Fruit fly (Drosophila melanogaster) whole organism, embryonic: Measurements from ENCODE around the gene CG32354.

Source experiments
- Adf1 ChIP-seq: fragments of 200-800 bp; sonication (Bioruptor generic); IDR thresholded peaks from 2 replicates; pipeline ENCODE4 v1.3.6; 2022; ENCODE audit warnings: missing biosample characterization, missing genetic modification characterization
- Atf6 ChIP-seq: fragments of 200-800 bp; sonication (Bioruptor generic); IDR thresholded peaks from 2 replicates; pipeline ENCODE4 v1.3.6; 2022; ENCODE audit warnings: missing biosample characterization, missing genetic modification characterization
- B-H1 ChIP-seq: fragments of 200-800 bp; sonication (Bioruptor generic); IDR thresholded peaks from 3 replicates; pipeline ENCODE4 v1.3.6; 2022; ENCODE audit warnings: missing biosample characterization, missing genetic modification characterization
- CG10979 ChIP-seq: fragments of 200-800 bp; sonication (Bioruptor generic); optimal IDR thresholded peaks from 2 replicates; lab custom pipeline; 2018; ENCODE audit warnings: missing biosample characterization, mild to moderate bottlenecking, missing genetic modification characterization, moderate library complexity
- CG12155 ChIP-seq: fragments of 200-800 bp; sonication (Bioruptor generic); optimal IDR thresholded peaks from 3 replicates; lab custom pipeline; 2016; ENCODE audit warnings: missing biosample characterization, missing genetic modification characterization
- CG13296 ChIP-seq: fragments of 200-800 bp; sonication (Bioruptor generic); optimal IDR thresholded peaks from 3 replicates; lab custom pipeline; 2018; ENCODE audit warnings: missing biosample characterization, mild to moderate bottlenecking, missing genetic modification characterization
- CG13775 ChIP-seq: fragments of 200-800 bp; sonication (Bioruptor generic); optimal IDR thresholded peaks from 3 replicates; lab custom pipeline; 2017; ENCODE audit warnings: missing biosample characterization, mild to moderate bottlenecking, missing genetic modification characterization
- CG14965 ChIP-seq: fragments of 200-800 bp; sonication (Bioruptor generic); optimal IDR thresholded peaks from 2 replicates; lab custom pipeline; 2016; ENCODE audit warnings: missing biosample characterization, missing genetic modification characterization, borderline replicate concordance
- CG15011 ChIP-seq: fragments of 200-800 bp; sonication (Bioruptor generic); optimal IDR thresholded peaks from 3 replicates; lab custom pipeline; 2018; ENCODE audit warnings: missing biosample characterization, mild to moderate bottlenecking, missing genetic modification characterization
- CG16813 ChIP-seq: fragments of 200-800 bp; sonication (Bioruptor generic); IDR thresholded peaks from 3 replicates; pipeline ENCODE4 v1.3.6; 2022; ENCODE audit warnings: missing biosample characterization, missing genetic modification characterization; ENCODE audit not compliant: partially characterized antibody
- CG16863 ChIP-seq: fragments of 200-800 bp; sonication (Bioruptor generic); optimal IDR thresholded peaks from 3 replicates; lab custom pipeline; 2016; ENCODE audit warnings: missing biosample characterization, missing genetic modification characterization
- CG17361 ChIP-seq: fragments of 200-800 bp; sonication (Bioruptor generic); IDR thresholded peaks from 3 replicates; pipeline ENCODE4 v1.3.6; 2022; ENCODE audit warnings: missing biosample characterization, missing genetic modification characterization
- CG18262 ChIP-seq: fragments of 200-800 bp; optimal IDR thresholded peaks from 3 replicates; lab custom pipeline; 2019; ENCODE audit warnings: missing biosample characterization, mild to moderate bottlenecking, missing genetic modification characterization, moderate library complexity
- CG2875 ChIP-seq: fragments of 200-800 bp; sonication (Bioruptor generic); optimal IDR thresholded peaks from 2 replicates; lab custom pipeline; 2017; ENCODE audit warnings: missing biosample characterization, mild to moderate bottlenecking, missing genetic modification characterization, missing genetic modification reagents
- CG32767 ChIP-seq: fragments of 200-800 bp; sonication (Bioruptor generic); IDR thresholded peaks from 2 replicates; pipeline ENCODE4 v1.3.6; 2022; ENCODE audit warnings: missing biosample characterization, missing genetic modification characterization
- CG6765 ChIP-seq: fragments of 200-800 bp; sonication (Bioruptor generic); optimal IDR thresholded peaks from 3 replicates; lab custom pipeline; 2017; ENCODE audit warnings: missing biosample characterization, mild to moderate bottlenecking, missing genetic modification characterization
- CG7556 ChIP-seq: fragments of 200-800 bp; sonication (Bioruptor generic); optimal IDR thresholded peaks from 2 replicates; lab custom pipeline; 2017; ENCODE audit warnings: missing biosample characterization, mild to moderate bottlenecking, missing genetic modification characterization
- CG7786 ChIP-seq: fragments of 200-800 bp; sonication (Bioruptor generic); optimal IDR thresholded peaks from 2 replicates; lab custom pipeline; 2016; ENCODE audit warnings: missing biosample characterization, missing genetic modification characterization
- CG7963 ChIP-seq: fragments of 200-800 bp; sonication (Bioruptor generic); IDR thresholded peaks from 3 replicates; pipeline ENCODE4 v1.3.6; 2022; ENCODE audit warnings: missing biosample characterization, missing genetic modification characterization; ENCODE audit not compliant: partially characterized antibody
- CG9876 ChIP-seq: fragments of 200-800 bp; sonication (Bioruptor generic); optimal IDR thresholded peaks from 2 replicates; lab custom pipeline; 2016; ENCODE audit warnings: missing biosample characterization, missing genetic modification characterization
- D ChIP-seq, 2 experiments: fragments of 200-800 bp in 1 of 2; fragments of >200 bp in 1 of 2; sonication (Bioruptor generic) in 1 of 2; optimal IDR thresholded peaks; 2 replicates in 1 of 2; 3 replicates in 1 of 2; lab custom pipeline; 2017; ENCODE audit warnings: mild to moderate bottlenecking in 1 of 2, missing biosample characterization in 1 of 2, missing genetic modification characterization in 1 of 2, missing genetic modification reagents in 1 of 2
- Drgx ChIP-seq: fragments of 200-800 bp; sonication (Bioruptor generic); IDR thresholded peaks from 2 replicates; pipeline ENCODE4 v1.3.6; 2022; ENCODE audit warnings: missing biosample characterization, missing genetic modification characterization
- MESR4 ChIP-seq: fragments of 200-800 bp; sonication (Bioruptor generic); optimal IDR thresholded peaks from 2 replicates; lab custom pipeline; 2018; ENCODE audit warnings: missing biosample characterization, mild to moderate bottlenecking, missing genetic modification characterization, moderate library complexity
- Opbp ChIP-seq: fragments of 200-800 bp; sonication (Bioruptor generic); IDR thresholded peaks from 3 replicates; pipeline ENCODE4 v1.3.6; 2022; ENCODE audit warnings: missing biosample characterization, missing genetic modification characterization; ENCODE audit not compliant: partially characterized antibody
- Scr ChIP-seq: fragments of 200-800 bp; sonication (Bioruptor generic); IDR thresholded peaks from 2 replicates; pipeline ENCODE4 v1.3.6; 2022; ENCODE audit warnings: missing biosample characterization, missing genetic modification characterization; ENCODE audit not compliant: partially characterized antibody
- Sry-β ChIP-seq: fragments of 200-800 bp; sonication (Bioruptor generic); optimal IDR thresholded peaks from 2 replicates; lab custom pipeline; 2018; ENCODE audit warnings: missing biosample characterization, mild to moderate bottlenecking, missing genetic modification characterization, moderate library complexity
- Sry-δ ChIP-seq: fragments of 200-800 bp; sonication (Bioruptor generic); optimal IDR thresholded peaks from 2 replicates; lab custom pipeline; 2016; ENCODE audit warnings: missing biosample characterization, missing genetic modification characterization
- ac ChIP-seq: fragments of 200-800 bp; sonication (Bioruptor generic); optimal IDR thresholded peaks from 3 replicates; lab custom pipeline; 2017; ENCODE audit warnings: missing biosample characterization, mild to moderate bottlenecking, missing genetic modification characterization
- bsh ChIP-seq, 2 experiments: fragments of 200-800 bp; sonication (Bioruptor generic); optimal IDR thresholded peaks; 2 replicates each; lab custom pipeline; 2017 to 2018; ENCODE audit warnings: mild to moderate bottlenecking in 2 of 2, missing biosample characterization in 2 of 2, missing genetic modification characterization in 2 of 2, moderate library complexity in 1 of 2
- chinmo ChIP-seq: fragments of 200-800 bp; sonication (Bioruptor generic); IDR thresholded peaks from 4 replicates; pipeline ENCODE4 v1.3.6; 2022; ENCODE audit warnings: missing biosample characterization, missing genetic modification characterization; ENCODE audit not compliant: partially characterized antibody
- chn ChIP-seq: fragments of 200-800 bp; sonication (Bioruptor generic); optimal IDR thresholded peaks from 2 replicates; lab custom pipeline; 2016; ENCODE audit warnings: missing biosample characterization, missing genetic modification characterization
- da ChIP-seq: fragments of 200-800 bp; sonication (Bioruptor generic); optimal IDR thresholded peaks from 2 replicates; lab custom pipeline; 2016; ENCODE audit warnings: missing biosample characterization, missing genetic modification characterization
- dati ChIP-seq: fragments of 200-800 bp; sonication (Bioruptor generic); IDR thresholded peaks from 2 replicates; pipeline ENCODE4 v1.3.6; 2022; ENCODE audit warnings: missing biosample characterization, missing genetic modification characterization
- dmrt11E ChIP-seq: fragments of 200-800 bp; sonication (Bioruptor generic); optimal IDR thresholded peaks from 3 replicates; lab custom pipeline; 2018; ENCODE audit warnings: missing biosample characterization, mild to moderate bottlenecking, missing genetic modification characterization, moderate library complexity
- ems ChIP-seq: fragments of 200-800 bp; sonication (Bioruptor generic); optimal IDR thresholded peaks from 3 replicates; lab custom pipeline; 2016; ENCODE audit warnings: missing biosample characterization, missing genetic modification characterization
- eve ChIP-seq, 2 experiments: fragments of >200 bp; optimal IDR thresholded peaks; 2 replicates each; lab custom pipeline; 2017; ENCODE audit warnings: missing biosample characterization in 2 of 2, missing genetic modification characterization in 2 of 2
- gem ChIP-seq: fragments of 200-800 bp; sonication (Bioruptor generic); optimal IDR thresholded peaks from 2 replicates; lab custom pipeline; 2019; ENCODE audit warnings: missing biosample characterization, mild to moderate bottlenecking, missing genetic modification characterization, moderate library complexity
- ind ChIP-seq: fragments of 200-800 bp; sonication (Bioruptor generic); optimal IDR thresholded peaks from 3 replicates; lab custom pipeline; 2016; ENCODE audit warnings: missing biosample characterization, missing genetic modification characterization
- kah ChIP-seq: fragments of 200-800 bp; sonication (Bioruptor generic); optimal IDR thresholded peaks from 2 replicates; lab custom pipeline; 2018; ENCODE audit warnings: missing biosample characterization, mild to moderate bottlenecking, missing genetic modification characterization
- maf-S ChIP-seq: fragments of 200-800 bp; sonication (Bioruptor generic); optimal IDR thresholded peaks from 2 replicates; lab custom pipeline; 2016; ENCODE audit warnings: missing biosample characterization, missing genetic modification characterization
- oc ChIP-seq: fragments of 200-800 bp; sonication (Bioruptor generic); optimal IDR thresholded peaks from 2 replicates; lab custom pipeline; 2018; ENCODE audit warnings: missing biosample characterization, mild to moderate bottlenecking, missing genetic modification characterization, moderate library complexity
- phol ChIP-seq: fragments of 200-800 bp; sonication (Bioruptor generic); optimal IDR thresholded peaks from 3 replicates; lab custom pipeline; 2018; ENCODE audit warnings: missing biosample characterization, mild to moderate bottlenecking, missing genetic modification characterization, moderate library complexity
- sc ChIP-seq, 3 experiments: fragments of >200 bp in 2 of 3; fragments of 200-800 bp in 1 of 3; sonication (Bioruptor generic) in 1 of 3; optimal IDR thresholded peaks; 2 replicates in 2 of 3; 3 replicates in 1 of 3; lab custom pipeline; 2017; ENCODE audit warnings: mild to moderate bottlenecking in 1 of 3, missing biosample characterization in 1 of 3, missing genetic modification characterization in 1 of 3, missing genetic modification reagents in 1 of 3
- sim ChIP-seq: fragments of 200-800 bp; sonication (Bioruptor generic); IDR thresholded peaks from 2 replicates; pipeline ENCODE4 v1.3.6; 2022; ENCODE audit warnings: missing biosample characterization, missing genetic modification characterization
- sima ChIP-seq: fragments of 200-800 bp; sonication (Bioruptor generic); optimal IDR thresholded peaks from 2 replicates; lab custom pipeline; 2016; ENCODE audit warnings: missing biosample characterization, missing genetic modification characterization
- sr ChIP-seq: fragments of 200-800 bp; sonication (Bioruptor generic); IDR thresholded peaks from 3 replicates; pipeline ENCODE4 v1.3.6; 2022; ENCODE audit warnings: missing biosample characterization, missing genetic modification characterization
- stc ChIP-seq: fragments of 200-800 bp; sonication (Bioruptor generic); IDR thresholded peaks from 2 replicates; pipeline ENCODE4 v1.3.6; 2022; ENCODE audit warnings: missing biosample characterization, missing genetic modification characterization
- toy ChIP-seq: fragments of 200-800 bp; sonication (Bioruptor generic); IDR thresholded peaks from 2 replicates; pipeline ENCODE4 v1.3.6; 2022; ENCODE audit warnings: missing biosample characterization, missing genetic modification characterization

The CG32354 gene

DNA sequence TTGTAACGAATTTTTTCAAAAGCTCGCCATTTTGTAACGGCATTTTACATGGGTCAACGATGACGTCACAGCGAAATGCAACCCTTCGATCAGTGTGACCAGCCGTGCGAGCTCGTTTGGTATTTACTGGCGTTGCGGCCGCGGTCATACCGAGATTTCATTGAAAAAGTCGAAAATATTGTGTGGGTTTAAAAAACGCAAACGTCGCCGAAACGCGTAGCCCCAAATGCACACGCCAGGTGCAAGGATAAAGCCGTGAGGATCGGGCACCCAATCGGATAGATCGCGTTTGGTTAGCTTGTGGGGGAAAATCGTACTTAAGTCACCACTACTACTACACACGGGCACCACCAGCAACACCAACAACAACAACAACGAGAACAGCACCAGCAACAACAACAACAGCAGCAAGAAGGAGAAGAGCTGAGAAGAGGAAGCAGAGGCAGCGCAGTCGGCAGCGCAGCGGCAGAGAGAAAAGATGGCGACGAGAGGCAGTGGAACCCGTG is 2.9 kb upstream of the CG32354 start, which contains the start of gene Cbl (continued):
- TF ChIP-seq dmrt11E (tag; lab: Kevin White, UChicago) = no peak
- TF ChIP-seq eve (GFP tag; optimal IDR thresholded peaks at IDR 0.05; lab: Kevin White, UChicago) = no peak
- peak; percentile 9 for TF ChIP-seq Sry-β (GFP tag; lab: Kevin White, UChicago)
- no peak for TF ChIP-seq sc (optimal IDR thresholded peaks at IDR 0.05; lab: Kevin White, UChicago)
- TF ChIP-seq sc (GFP tag; optimal IDR thresholded peaks at IDR 0.05; lab: Kevin White, UChicago) = no peak
- peak; percentile 39; the same call in 1 of the 2 replicates for TF ChIP-seq Scr (GFP tag; lab: Robert Waterston, UW)
- TF ChIP-seq chinmo (GFP tag; lab: Robert Waterston, UW) = peak; percentile 87; the same call in 3 of the 4 replicates
- no peak for TF ChIP-seq CG14965 (GFP tag; lab: Kevin White, UChicago)
- TF ChIP-seq CG32767 (GFP tag; lab: Robert Waterston, UW) = no peak
- no peak for TF ChIP-seq CG16863 (GFP tag; lab: Kevin White, UChicago)
- TF ChIP-seq CG7556 = no peak
- no peak for TF ChIP-seq sim (GFP tag; lab: Robert Waterston, UW)

dm6 chr3L:8423156-8423555 is 1.2 kb upstream of the CG32354 start:
- TF ChIP-seq chn = no peak
- TF ChIP-seq ac = no peak
- TF ChIP-seq CG15011 (GFP tag; lab: Kevin White, UChicago) = no peak
- no peak for TF ChIP-seq oc
- TF ChIP-seq sima (GFP tag; lab: Kevin White, UChicago) = no peak
- no peak for TF ChIP-seq CG6765 (GFP tag; lab: Kevin White, UChicago)
- no peak for TF ChIP-seq CG16813 (GFP tag; lab: Robert Waterston, UW)
- no peak for TF ChIP-seq toy (GFP tag; lab: Robert Waterston, UW)
- peak; percentile 49 for TF ChIP-seq phol (tag; lab: Kevin White, UChicago)
- no peak for TF ChIP-seq ind (GFP tag; lab: Kevin White, UChicago)
- TF ChIP-seq CG12155 = no peak
- TF ChIP-seq dati (GFP tag; lab: Robert Waterston, UW) = no peak
- no peak for TF ChIP-seq CG9876 (GFP tag; lab: Kevin White, UChicago)
- TF ChIP-seq maf-S = no peak
- TF ChIP-seq CG18262 (tag; lab: Kevin White, UChicago) = peak; percentile 70
- TF ChIP-seq CG10979 (tag; lab: Kevin White, UChicago) = peak; percentile 40
- no peak for TF ChIP-seq CG13775
- no peak for TF ChIP-seq CG13296
- peak in 1 of 2 experiments; percentile 12 for TF ChIP-seq bsh (GFP tag; optimal IDR thresholded peaks at IDR 0.05; lab: Kevin White, UChicago)
- TF ChIP-seq CG7963 (GFP tag; lab: Robert Waterston, UW) = no peak
- TF ChIP-seq CG7786 (GFP tag; lab: Kevin White, UChicago) = no peak
- TF ChIP-seq B-H1 (GFP tag; lab: Robert Waterston, UW) = no peak
- TF ChIP-seq ems = no peak
- TF ChIP-seq Drgx (GFP tag; lab: Robert Waterston, UW) = 0 out of 2 replicates have a peak, but pooled peaks have one; percentile 4
- no peak for TF ChIP-seq CG2875 (GFP tag; lab: Kevin White, UChicago)
- TF ChIP-seq stc (GFP tag; lab: Robert Waterston, UW) = no peak
- no peak for TF ChIP-seq Atf6 (GFP tag; lab: Robert Waterston, UW)
- TF ChIP-seq kah (GFP tag; lab: Kevin White, UChicago) = no peak
- TF ChIP-seq D (optimal IDR thresholded peaks at IDR 0.05; lab: Kevin White, UChicago) = no peak
- peak; percentile 24 for TF ChIP-seq D (GFP tag; optimal IDR thresholded peaks at IDR 0.05; lab: Kevin White, UChicago)
- no peak for TF ChIP-seq Opbp
- TF ChIP-seq MESR4 (GFP tag; lab: Kevin White, UChicago) = no peak
- no peak for TF ChIP-seq Adf1 (GFP tag; lab: Robert Waterston, UW)
- TF ChIP-seq Sry-δ = no peak
- TF ChIP-seq gem (tag; lab: Kevin White, UChicago) = peak; percentile 50
- TF ChIP-seq sr = no peak
- TF ChIP-seq CG17361 (GFP tag; lab: Robert Waterston, UW) = peak; percentile 73; the same call in 2 of the 3 replicates
- TF ChIP-seq da (GFP tag; lab: Kevin White, UChicago) = no peak
